Fruit fly (Drosophila melanogaster): ENCODE results near the gene Pli.

Gene Pli

dm6 chr3R:23912349-23912748 lies 22.5 kb upstream of the Pli start:
- TF ChIP-seq CG2120 (GFP tag; optimal IDR thresholded peaks at IDR 0.05): no peak
- 0 out of 2 replicates have a peak, but pooled peaks have one; percentile 37 for TF ChIP-seq NFAT (GFP tag; IDR thresholded peaks at IDR 0.05)
- TF ChIP-seq crol (GFP tag; IDR thresholded peaks at IDR 0.05): peak; percentile 74
- TF ChIP-seq pum (GFP tag; optimal IDR thresholded peaks at IDR 0.05): no peak
- TF ChIP-seq Med (GFP tag): peak; percentile 45
- no peak for TF ChIP-seq tap (tag; optimal IDR thresholded peaks at IDR 0.05)
- no peak for TF ChIP-seq sisA (GFP tag; IDR thresholded peaks at IDR 0.05)
- peak; percentile 33 for TF ChIP-seq Ets65A (GFP tag)
- no peak for TF ChIP-seq Elba2 (GFP tag; optimal IDR thresholded peaks at IDR 0.05)
- no peak for TF ChIP-seq Ssrp (tag; optimal IDR thresholded peaks at IDR 0.05)
- no peak for TF ChIP-seq Hmx (GFP tag; optimal IDR thresholded peaks at IDR 0.05)
- TF ChIP-seq abd-A (tag; optimal IDR thresholded peaks at IDR 0.05): peak; percentile 12
- no peak for TF ChIP-seq CG12071 (GFP tag; optimal IDR thresholded peaks at IDR 0.05)
- TF ChIP-seq grau (tag; optimal IDR thresholded peaks at IDR 0.05): no peak
- TF ChIP-seq CG12769 (tag; optimal IDR thresholded peaks at IDR 0.05): peak; percentile 30
- peak; percentile 69; the same call in 2 of the 3 replicates for TF ChIP-seq sr (GFP tag; IDR thresholded peaks at IDR 0.05)
- no peak for TF ChIP-seq CG3281 (GFP tag; optimal IDR thresholded peaks at IDR 0.05)

dm6 chr3R:23911073-23911690 lies 21.3 kb upstream of the Pli start:
- TF ChIP-seq CG14050 (GFP tag; IDR thresholded peaks at IDR 0.05) (no peak), sr (GFP tag; IDR thresholded peaks at IDR 0.05) (0 out of 3 replicates have a peak, but pooled peaks have one; percentile 10), gt (GFP tag; IDR thresholded peaks at IDR 0.05) (no peak), Hr78 (GFP tag; optimal IDR thresholded peaks at IDR 0.05) (peak in 1 of 2 experiments; percentile 29), CG12769 (tag; optimal IDR thresholded peaks at IDR 0.05) (peak; percentile 66), CG13894 (tag; optimal IDR thresholded peaks at IDR 0.05) (peak; percentile 45), abd-A (tag; optimal IDR thresholded peaks at IDR 0.05) (peak; percentile 87), pros (GFP tag; optimal IDR thresholded peaks at IDR 0.05) (peak; percentile 63), dimm (GFP tag; IDR thresholded peaks at IDR 0.05) (no peak), kni (GFP tag; optimal IDR thresholded peaks at IDR 0.05) (peak; percentile 81), crol (GFP tag; IDR thresholded peaks at IDR 0.05) (0 out of 2 replicates have a peak, but pooled peaks have one; percentile 12), cg (GFP tag; optimal IDR thresholded peaks at IDR 0.05) (peak; percentile 52), oc (tag; optimal IDR thresholded peaks at IDR 0.05) (peak; percentile 50), Blimp-1 (GFP tag; optimal IDR thresholded peaks at IDR 0.05) (peak; percentile 58), run (tag; optimal IDR thresholded peaks at IDR 0.05) (peak; percentile 78)

DNA sequence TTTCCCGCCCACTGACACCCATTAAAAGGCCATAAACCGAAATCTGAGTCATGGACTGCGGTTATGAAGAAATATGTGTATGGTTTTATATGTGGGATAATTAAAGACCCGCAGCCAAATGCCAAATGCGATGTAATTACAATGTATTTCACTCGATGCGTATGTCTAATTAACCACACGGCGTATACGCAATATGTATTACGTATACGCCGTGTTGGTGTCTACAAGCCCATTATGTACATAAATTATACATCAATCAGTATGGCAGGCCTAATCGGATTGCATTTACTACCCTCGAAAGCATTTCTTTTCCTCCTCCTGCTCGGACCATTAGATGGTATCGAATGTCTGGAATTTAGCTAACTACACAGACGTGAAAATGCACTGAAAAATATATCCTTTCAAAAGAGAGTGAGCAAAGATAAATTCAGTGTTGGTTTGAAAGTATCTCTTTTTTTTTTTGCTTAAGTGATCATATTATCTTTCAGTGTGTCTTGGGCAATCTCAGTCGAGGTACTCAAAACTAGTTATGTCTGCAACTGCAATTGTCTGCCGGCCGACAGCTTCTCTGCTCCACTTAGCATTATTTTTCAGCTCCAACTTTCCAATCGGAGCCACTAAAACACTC lies 20.5 kb upstream of the Pli start:
- TF ChIP-seq Sox102F (GFP tag; optimal IDR thresholded peaks at IDR 0.05) (peak; percentile 14), BEAF-32 (GFP tag; optimal IDR thresholded peaks at IDR 0.05) (no peak), CG31224 (GFP tag; IDR thresholded peaks at IDR 0.05) (no peak), sqz (GFP tag; optimal IDR thresholded peaks at IDR 0.05) (no peak), Deaf1 (tag; optimal IDR thresholded peaks at IDR 0.05) (no peak), CG10979 (tag; optimal IDR thresholded peaks at IDR 0.05) (peak; percentile 31), luna (GFP tag; optimal IDR thresholded peaks at IDR 0.05) (no peak), lab (GFP tag; optimal IDR thresholded peaks at IDR 0.05) (no peak), CG17328 (GFP tag; IDR thresholded peaks at IDR 0.05) (no peak), ase (GFP tag; IDR thresholded peaks at IDR 0.05) (no peak), Fer3 (tag; optimal IDR thresholded peaks at IDR 0.05) (no peak), CG1832 (GFP tag; optimal IDR thresholded peaks at IDR 0.05) (no peak), Drgx (GFP tag; IDR thresholded peaks at IDR 0.05) (peak; percentile 51; the same call in 1 of the 2 replicates), zfh2 (GFP tag; optimal IDR thresholded peaks at IDR 0.05) (no peak), CG13296 (GFP tag; optimal IDR thresholded peaks at IDR 0.05) (no peak), br (optimal IDR thresholded peaks at IDR 0.05) (no peak), CG3281 (GFP tag; optimal IDR thresholded peaks at IDR 0.05) (no peak), CG6654 (GFP tag; optimal IDR thresholded peaks at IDR 0.05) (no peak), CG10267 (tag; optimal IDR thresholded peaks at IDR 0.05) (no peak), Usf (GFP tag; optimal IDR thresholded peaks at IDR 0.05) (no peak)

Measured in whole organism, embryonic.